Worm (Caenorhabditis elegans) whole organism, L4 larva: ENCODE data around the gene str-78.

Source experiments
- D1046.2 ChIP-seq: fragments of 200-800 bp; sonication (Bioruptor generic); IDR thresholded peaks from 2 replicates; pipeline ENCODE4 v1.3.6; 2022; ENCODE audit warnings: missing genetic modification characterization, missing compliant biosample characterization
- ZK546.5 ChIP-seq, 2 experiments: sonication (generic microtip); optimal IDR thresholded peaks; 2 replicates each; lab custom pipeline; 2017; ENCODE audit warnings: missing biosample characterization in 2 of 2, missing genetic modification characterization in 2 of 2
- aly-2 ChIP-seq: sonication (generic microtip); optimal IDR thresholded peaks from 2 replicates; lab custom pipeline; 2018; ENCODE audit warnings: missing biosample characterization, missing genetic modification characterization
- ces-1 ChIP-seq: fragments of 150-350 bp; sonication (generic microtip); optimal IDR thresholded peaks from 4 replicates; lab custom pipeline; 2014; ENCODE audit warnings: missing biosample characterization, missing genetic modification reagents, missing genetic modification characterization
- lin-1 ChIP-seq: fragments of 200-800 bp; sonication (Bioruptor generic); IDR thresholded peaks from 2 replicates; pipeline ENCODE4 v1.3.6; 2022; ENCODE audit warnings: missing genetic modification reagents, missing genetic modification characterization, missing compliant biosample characterization
- lin-13 ChIP-seq: fragments of 150-350 bp; optimal IDR thresholded peaks from 2 replicates; lab custom pipeline; 2014; ENCODE audit warnings: missing biosample characterization, missing genetic modification reagents, missing genetic modification characterization
- nhr-25 ChIP-seq: sonication (generic microtip); optimal IDR thresholded peaks from 2 replicates; lab custom pipeline; 2017; ENCODE audit warnings: missing genetic modification characterization, mild to moderate bottlenecking, missing compliant biosample characterization, antibody characterized with exemption, moderate library complexity, borderline replicate concordance; ENCODE audit not compliant: insufficient read depth
- nhr-48 ChIP-seq: sonication (generic microtip); optimal IDR thresholded peaks from 2 replicates; lab custom pipeline; 2016; ENCODE audit warnings: mild to moderate bottlenecking, missing genetic modification characterization, missing compliant biosample characterization
- pqm-1 ChIP-seq: sonication (generic microtip); optimal IDR thresholded peaks from 2 replicates; lab custom pipeline; 2017; ENCODE audit warnings: missing biosample characterization, missing genetic modification characterization
- rbr-2 ChIP-seq: sonication (generic microtip); optimal IDR thresholded peaks from 2 replicates; lab custom pipeline; 2016; ENCODE audit warnings: missing genotype, missing genetic modification characterization, missing compliant biosample characterization
- skn-1 ChIP-seq: fragments of 150-350 bp; optimal IDR thresholded peaks from 2 replicates; lab custom pipeline; 2014; ENCODE audit warnings: missing biosample characterization, missing genetic modification characterization
- unc-39 ChIP-seq: sonication (generic microtip); optimal IDR thresholded peaks from 2 replicates; lab custom pipeline; 2017; ENCODE audit warnings: missing biosample characterization, missing genetic modification characterization
- unc-62 ChIP-seq, 3 experiments: fragments of 150-350 bp in 1 of 3; sonication (generic microtip); optimal IDR thresholded peaks in 2 of 3; peaks in 1 of 3; 1 replicate in 1 of 3; 2 replicates in 2 of 3; lab custom pipeline; 2014 to 2017; ENCODE audit warnings: missing biosample characterization in 3 of 3, missing genetic modification characterization in 3 of 3, missing genetic modification reagents in 3 of 3, missing genotype in 1 of 3

ce11 chrIV:15107218-15107617 is 39.8 kb downstream of the str-78 start:
- TF ChIP-seq unc-62 (GFP tag; optimal IDR thresholded peaks at IDR 0.05 in 1 of 2; lab: Kevin White, UChicago) (no peak), unc-62 (tag; optimal IDR thresholded peaks at IDR 0.05; lab: Kevin White, UChicago) (no peak), nhr-48 (tag; lab: Kevin White, UChicago) (no peak), ZK546.5 (tag; optimal IDR thresholded peaks at IDR 0.05; lab: Kevin White, UChicago) (no peak), D1046.2 (GFP tag; lab: Robert Waterston, UW) (no peak), nhr-25 (tag; lab: Kevin White, UChicago) (no peak), rbr-2 (tag; lab: Kevin White, UChicago) (no peak), pqm-1 (no peak), unc-39 (tag; lab: Kevin White, UChicago) (no peak), skn-1 (tag; lab: Kevin White, UChicago) (no peak), lin-13 (GFP tag; lab: Kevin White, UChicago) (peak; percentile 71), ces-1 (GFP tag; lab: Kevin White, UChicago) (no peak), aly-2 (tag; lab: Kevin White, UChicago) (no peak), lin-1 (GFP tag; lab: Robert Waterston, UW) (no peak)
